Worm (Caenorhabditis elegans) whole organism, L2 larva: ENCODE data around the gene dnj-2.

ENCODE experiments used
- ZK546.5 ChIP-seq: sonication (generic microtip); optimal IDR thresholded peaks from 2 replicates; lab custom pipeline; 2017; ENCODE audit warnings: missing biosample characterization, missing genetic modification characterization
- ama-1 ChIP-seq: fragments of 150-350 bp; optimal IDR thresholded peaks from 2 replicates; lab custom pipeline; 2018; ENCODE audit warnings: inconsistent platforms
- ceh-82 ChIP-seq: fragments of 150-350 bp; optimal IDR thresholded peaks from 2 replicates; lab custom pipeline; 2014; ENCODE audit warnings: missing biosample characterization, missing genetic modification characterization
- dmd-4 ChIP-seq: sonication (generic microtip); optimal IDR thresholded peaks from 2 replicates; lab custom pipeline; 2017; ENCODE audit warnings: missing biosample characterization, missing genetic modification characterization
- egl-27 ChIP-seq: sonication (generic microtip); optimal IDR thresholded peaks from 3 replicates; lab custom pipeline; 2017; ENCODE audit warnings: missing biosample characterization, missing genetic modification reagents, missing genetic modification characterization
- fos-1 ChIP-seq: fragments of 150-350 bp; optimal IDR thresholded peaks from 2 replicates; lab custom pipeline; 2014; ENCODE audit warnings: missing biosample characterization, missing genetic modification characterization
- lin-13 ChIP-seq: fragments of 150-350 bp; optimal IDR thresholded peaks from 2 replicates; lab custom pipeline; 2014; ENCODE audit warnings: missing biosample characterization, missing genetic modification reagents, missing genetic modification characterization
- lin-39 ChIP-seq: fragments of 150-350 bp; optimal IDR thresholded peaks from 2 replicates; lab custom pipeline; 2014; ENCODE audit warnings: missing biosample characterization, missing genetic modification reagents, missing genetic modification characterization
- mdl-1 ChIP-seq, 2 experiments: fragments of 150-350 bp in 1 of 2; sonication (generic microtip) in 1 of 2; optimal IDR thresholded peaks; 2 replicates each; lab custom pipeline; 2017; ENCODE audit warnings: missing biosample characterization in 2 of 2, missing genetic modification characterization in 2 of 2
- nhr-23 ChIP-seq: fragments of 150-350 bp; optimal IDR thresholded peaks from 2 replicates; lab custom pipeline; 2014; ENCODE audit warnings: missing biosample characterization, missing genetic modification reagents, missing genetic modification characterization
- skn-1 ChIP-seq: sonication (generic microtip); optimal IDR thresholded peaks from 2 replicates; lab custom pipeline; 2017; ENCODE audit warnings: missing biosample characterization, missing genetic modification characterization
- unc-62 ChIP-seq: fragments of 150-350 bp; optimal IDR thresholded peaks from 2 replicates; lab custom pipeline; 2014; ENCODE audit warnings: missing biosample characterization, missing genetic modification reagents, missing genetic modification characterization
- zag-1 ChIP-seq: fragments of 150-350 bp; optimal IDR thresholded peaks from 2 replicates; lab custom pipeline; 2014; ENCODE audit warnings: missing biosample characterization, missing genetic modification characterization
- ztf-1 ChIP-seq: fragments of 200-800 bp; sonication (Bioruptor generic); conservative IDR thresholded peaks from 2 replicates; pipeline ENCODE4 v1.3.6; 2022; ENCODE audit warnings: missing genetic modification characterization, missing compliant biosample characterization

ce11 chrIV:11315688-11316087 is 1.9 kb upstream of the dnj-2 start:
- TF ChIP-seq fos-1 (tag; lab: Kevin White, UChicago) (no peak), ceh-82 (no peak), unc-62 (GFP tag; lab: Kevin White, UChicago) (no peak), egl-27 (no peak), skn-1 (no peak), ZK546.5 (tag; lab: Kevin White, UChicago) (no peak), zag-1 (tag; lab: Kevin White, UChicago) (no peak), ama-1 (no peak), dmd-4 (tag; lab: Kevin White, UChicago) (no peak), nhr-23 (tag; lab: Kevin White, UChicago) (no peak), mdl-1 (tag; optimal IDR thresholded peaks at IDR 0.05; lab: Kevin White, UChicago) (no peak), lin-13 (no peak), lin-39 (no peak), ztf-1 (GFP tag; lab: Robert Waterston, UW) (no peak)
